Worm (Caenorhabditis elegans): ENCODE measurements around the gene syg-2.

syg-2 gene

DNA sequence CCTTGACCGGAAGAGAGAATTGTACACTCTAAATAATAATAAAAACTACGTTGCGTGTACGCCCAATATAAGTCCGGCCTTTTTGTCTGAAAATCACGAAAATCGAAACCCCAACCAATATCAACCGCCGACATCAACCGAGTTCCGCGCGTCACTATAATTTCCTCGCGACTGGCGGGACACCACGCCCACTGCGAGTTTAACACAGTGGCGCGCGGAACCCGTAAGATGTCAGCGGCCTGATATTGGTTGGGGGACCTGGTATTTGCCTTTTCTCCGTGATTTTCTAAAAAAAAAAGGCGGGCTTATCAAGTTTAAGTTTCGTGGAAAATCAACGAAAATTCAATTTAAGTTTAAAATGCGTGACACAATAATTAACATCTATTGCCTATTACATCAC, 25.7 kb downstream of the syg-2 start:
- TF ChIP-seq unc-98 (GFP tag; IDR thresholded peaks at IDR 0.05): no peak
- TF ChIP-seq unc-130 (tag; optimal IDR thresholded peaks at IDR 0.05): no peak
- TF ChIP-seq fkh-4 (tag; optimal IDR thresholded peaks at IDR 0.05; ENCODE audit: borderline replicate concordance): no peak
- TF ChIP-seq jun-1 (tag; optimal IDR thresholded peaks at IDR 0.05): no peak
- TF ChIP-seq nhr-90 (tag; optimal IDR thresholded peaks at IDR 0.05; ENCODE audit: poor library complexity): no peak
- no peak for TF ChIP-seq ztf-11 (tag; optimal IDR thresholded peaks at IDR 0.05)
- no peak for TF ChIP-seq C04F5.9 (tag; optimal IDR thresholded peaks at IDR 0.05)
- no peak for TF ChIP-seq ces-1 (GFP tag; optimal IDR thresholded peaks at IDR 0.05)
- TF ChIP-seq lin-35 (GFP tag; optimal IDR thresholded peaks at IDR 0.05): no peak
- no peak for TF ChIP-seq vab-15 (tag; optimal IDR thresholded peaks at IDR 0.05)
- TF ChIP-seq tlp-1 (tag; optimal IDR thresholded peaks at IDR 0.05): no peak
- no peak for TF ChIP-seq lin-14 (GFP tag; optimal IDR thresholded peaks at IDR 0.05)
- TF ChIP-seq rnt-1 (tag; optimal IDR thresholded peaks at IDR 0.05): peak; percentile 10
- no peak for TF ChIP-seq egl-27 (tag; optimal IDR thresholded peaks at IDR 0.05)
- TF ChIP-seq zag-1 (tag; optimal IDR thresholded peaks at IDR 0.05): no peak
- TF ChIP-seq dsc-1 (tag; optimal IDR thresholded peaks at IDR 0.05): no peak
- TF ChIP-seq nhr-71 (tag; optimal IDR thresholded peaks at IDR 0.05): no peak
- no peak for TF ChIP-seq skn-1 (tag; optimal IDR thresholded peaks at IDR 0.05)
- TF ChIP-seq snpc-4 (tag; optimal IDR thresholded peaks at IDR 0.05): peak; percentile 84
- no peak for TF ChIP-seq sup-37 (GFP tag; optimal IDR thresholded peaks at IDR 0.05)
- no peak for TF ChIP-seq efl-1 (optimal IDR thresholded peaks at IDR 0.05)
- peak in 1 of 2 experiments; percentile 6 for TF ChIP-seq efl-1 (GFP tag; optimal IDR thresholded peaks at IDR 0.05 in 1 of 2)

ce11 chrX:14684406-14684927, 29.7 kb downstream of the syg-2 start, which contains the start of gene csq-1:
csq-1 (plus strand) TSS chrX:14684877.
- TF ChIP-seq C16A3.4 (tag; optimal IDR thresholded peaks at IDR 0.05) (no peak), ceh-88 (GFP tag; IDR thresholded peaks at IDR 0.05) (no peak), hpl-2 (GFP tag; optimal IDR thresholded peaks at IDR 0.05) (no peak), elt-3 (tag; optimal IDR thresholded peaks at IDR 0.05) (no peak), unc-86 (tag; optimal IDR thresholded peaks at IDR 0.05) (no peak), sup-37 (GFP tag; optimal IDR thresholded peaks at IDR 0.05) (no peak), lin-39 (tag; optimal IDR thresholded peaks at IDR 0.05) (no peak), efl-1 (optimal IDR thresholded peaks at IDR 0.05) (no peak), efl-1 (GFP tag; optimal IDR thresholded peaks at IDR 0.05 in 1 of 2) (peak in 1 of 2 experiments; percentile 86), zip-4 (GFP tag; optimal IDR thresholded peaks at IDR 0.05) (no peak), nhr-12 (tag; optimal IDR thresholded peaks at IDR 0.05) (no peak), snu-23 (GFP tag; optimal IDR thresholded peaks at IDR 0.05) (peak; percentile 22), snpc-4 (tag; optimal IDR thresholded peaks at IDR 0.05) (no peak), dpl-1 (GFP tag; optimal IDR thresholded peaks at IDR 0.05) (no peak), lir-3 (tag; optimal IDR thresholded peaks at IDR 0.05; ENCODE audit: poor library complexity) (no peak), F16B12.6 (tag; optimal IDR thresholded peaks at IDR 0.05) (no peak), fkh-8 (tag; optimal IDR thresholded peaks at IDR 0.05) (no peak), xbp-1 (tag; optimal IDR thresholded peaks at IDR 0.05) (no peak), nhr-76 (tag; optimal IDR thresholded peaks at IDR 0.05) (no peak), nhr-90 (tag; optimal IDR thresholded peaks at IDR 0.05; ENCODE audit: poor library complexity) (no peak), pag-3 (tag; optimal IDR thresholded peaks at IDR 0.05; ENCODE audit: borderline replicate concordance, insufficient read depth) (peak; percentile 89), rnt-1 (tag; optimal IDR thresholded peaks at IDR 0.05) (peak; percentile 59), nhr-19 (GFP tag; conservative IDR thresholded peaks at IDR 0.05) (peak; percentile 30), dsc-1 (tag; optimal IDR thresholded peaks at IDR 0.05) (no peak), lsy-2 (tag; optimal IDR thresholded peaks at IDR 0.05) (no peak), fkh-4 (tag; optimal IDR thresholded peaks at IDR 0.05; ENCODE audit: borderline replicate concordance) (no peak), nhr-237 (tag; optimal IDR thresholded peaks at IDR 0.05) (no peak), hlh-17 (GFP tag; optimal IDR thresholded peaks at IDR 0.05; ENCODE audit: borderline replicate concordance) (no peak), zag-1 (tag; optimal IDR thresholded peaks at IDR 0.05) (no peak), nhr-71 (tag; optimal IDR thresholded peaks at IDR 0.05) (peak; percentile 45), ceh-8 (GFP tag; optimal IDR thresholded peaks at IDR 0.05) (no peak), lin-14 (GFP tag; optimal IDR thresholded peaks at IDR 0.05) (peak; percentile 82), ztf-4 (tag; optimal IDR thresholded peaks at IDR 0.05) (no peak), swsn-7 (tag; optimal IDR thresholded peaks at IDR 0.05) (no peak), pax-3 (tag; optimal IDR thresholded peaks at IDR 0.05) (no peak), fkh-10 (GFP tag; optimal IDR thresholded peaks at IDR 0.05) (peak; percentile 31), nhr-20 (tag; optimal IDR thresholded peaks at IDR 0.05) (no peak), nhr-77 (tag; optimal IDR thresholded peaks at IDR 0.05) (no peak)

All from whole organism, L1 larva.